Fruit fly (Drosophila melanogaster) Kc167 (cell line): ENCODE measurements around the gene CG10943.

ENCODE experiments used
- Myc ChIP-seq: fragments of >200 bp; optimal IDR thresholded peaks from 2 replicates; lab custom pipeline; 2017; ENCODE audit warnings: missing external identifiers
- Sin3A ChIP-seq: fragments of >200 bp; optimal IDR thresholded peaks from 2 replicates; lab custom pipeline; 2018; ENCODE audit warnings: missing external identifiers
- h ChIP-seq: fragments of >200 bp; optimal IDR thresholded peaks from 3 replicates; lab custom pipeline; 2018; ENCODE audit warnings: missing external identifiers
- insv ChIP-seq: fragments of >200 bp; optimal IDR thresholded peaks from 3 replicates; lab custom pipeline; 2018; ENCODE audit warnings: missing external identifiers
- psq ChIP-seq: fragments of >200 bp; optimal IDR thresholded peaks from 2 replicates; lab custom pipeline; 2017; ENCODE audit warnings: missing external identifiers
- ttk ChIP-seq: sonication (Bioruptor generic); optimal IDR thresholded peaks from 2 replicates; lab custom pipeline; 2017; ENCODE audit warnings: missing external identifiers

Gene CG10943

DNA sequence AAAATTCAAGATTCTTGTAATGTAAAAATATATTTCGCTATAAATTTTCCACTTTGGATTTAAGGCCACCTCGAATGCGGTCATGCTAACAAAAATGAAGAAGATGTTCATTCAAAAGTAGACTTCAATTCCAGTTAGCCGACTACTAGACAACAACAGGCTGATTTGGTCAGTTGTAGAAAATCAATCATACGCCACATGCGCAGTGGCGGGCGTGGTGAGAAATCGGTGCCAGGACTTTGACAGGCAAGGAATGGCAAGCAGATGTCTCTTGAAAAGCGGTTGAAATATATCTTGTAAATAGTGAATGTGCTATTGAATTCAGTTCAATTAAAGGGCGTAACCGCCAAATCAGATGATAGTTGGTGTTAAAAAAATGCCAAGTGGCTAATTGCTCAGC is 9.3 kb downstream of the CG10943 start, which contains the start of gene Ent3:
Ent3 (plus strand) TSS at position 224 of the 400 bp plus-strand sequence.
- TF ChIP-seq insv (lab: Kevin White, UChicago) (no peak), h (no peak), Sin3A (lab: Kevin White, UChicago) (no peak), ttk (lab: Kevin White, UChicago) (no peak), Myc (no peak), psq (lab: Kevin White, UChicago) (no peak)

DNA sequence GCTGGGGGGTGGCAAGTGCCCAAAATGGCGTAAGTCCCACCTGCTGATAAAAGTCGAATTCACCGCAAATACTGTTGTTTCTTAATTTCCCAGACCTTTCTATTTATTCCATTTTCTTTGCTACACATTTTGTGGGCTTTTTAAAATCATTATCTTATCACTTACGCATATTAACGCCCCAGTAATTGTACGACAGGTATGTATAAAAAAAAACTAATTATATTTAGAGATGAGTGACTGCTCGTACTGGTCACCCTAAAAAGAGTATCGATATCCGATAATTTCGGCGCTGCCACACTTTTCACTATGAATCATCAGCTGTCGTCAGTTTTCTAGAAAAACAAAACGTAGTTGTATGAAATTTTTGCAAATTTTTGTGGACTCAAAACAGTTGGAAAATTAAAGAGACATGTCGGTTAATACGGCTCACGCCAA is 12.8 kb downstream of the CG10943 start, which contains the start of the genes CG10948 and Wbp2:
CG10948 (minus strand) TSS at position 251 of the 435 bp plus-strand sequence.
Wbp2 (plus strand) TSS at position 299 of the 435 bp plus-strand sequence.
- no peak for TF ChIP-seq psq (lab: Kevin White, UChicago)
- no peak for TF ChIP-seq Sin3A (lab: Kevin White, UChicago)
- no peak for TF ChIP-seq ttk (lab: Kevin White, UChicago)
- no peak for TF ChIP-seq insv (lab: Kevin White, UChicago)
- TF ChIP-seq Myc: no peak
- TF ChIP-seq h: no peak

DNA sequence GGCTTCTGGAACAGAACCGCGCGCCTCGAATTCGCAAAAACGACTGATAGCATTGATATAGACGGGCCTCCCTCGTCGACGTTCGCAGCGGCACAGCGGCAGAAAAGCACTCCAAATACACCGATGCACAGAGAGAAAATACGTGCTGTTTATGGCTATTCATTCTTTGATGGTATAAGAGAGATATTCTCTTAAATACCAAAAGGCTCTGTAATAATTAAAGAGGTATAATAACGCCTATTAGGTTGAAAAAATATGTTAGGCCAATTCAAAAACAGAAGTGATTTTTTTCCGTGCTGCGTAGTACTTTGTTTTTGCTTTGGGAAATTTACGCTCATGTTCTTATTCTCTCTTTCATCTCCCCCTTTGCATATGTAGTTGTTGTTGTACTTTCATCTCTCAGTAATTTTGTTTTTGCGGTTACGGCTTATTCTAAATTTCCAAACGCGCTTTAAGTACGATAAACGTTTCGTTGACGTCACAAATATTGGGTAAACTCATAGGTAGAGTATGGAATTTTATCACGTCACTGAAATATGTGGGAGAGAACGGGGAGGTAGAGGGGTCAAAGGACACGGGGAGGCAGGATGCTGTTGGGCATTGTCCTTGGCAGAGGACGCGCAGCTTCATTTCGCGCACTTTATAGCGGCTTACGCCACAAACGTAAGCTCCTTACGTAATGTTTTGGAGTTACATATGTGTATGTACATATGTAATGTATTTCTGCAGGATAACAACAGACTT is 19.5 kb downstream of the CG10943 start, which contains the start of gene nebu:
nebu (minus strand) TSS at position 51 of the 744 bp plus-strand sequence.
- TF ChIP-seq h (no peak), psq (lab: Kevin White, UChicago) (no peak), Sin3A (lab: Kevin White, UChicago) (no peak), Myc (no peak), insv (lab: Kevin White, UChicago) (no peak), ttk (lab: Kevin White, UChicago) (no peak)

DNA sequence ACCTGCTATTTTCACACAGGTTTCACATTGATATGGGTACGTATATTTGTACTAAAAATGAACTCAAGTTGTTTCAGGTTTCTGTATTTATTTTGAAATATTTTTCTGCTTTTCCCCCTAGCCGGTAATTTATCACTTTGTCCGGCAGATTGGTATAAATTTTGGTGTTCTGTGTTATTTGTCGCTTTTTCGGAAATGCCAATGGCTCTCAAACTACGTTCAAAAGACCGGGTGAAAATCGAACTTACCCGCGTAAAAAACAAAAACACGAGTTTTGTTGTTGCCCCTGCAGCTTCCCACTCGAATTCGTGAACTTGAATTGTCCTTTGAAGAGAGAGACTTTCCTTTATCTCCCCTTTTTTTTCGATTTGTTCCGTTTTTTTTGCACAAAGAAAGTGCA is 20.2 kb downstream of the CG10943 start:
- no peak for TF ChIP-seq psq (lab: Kevin White, UChicago)
- TF ChIP-seq ttk (lab: Kevin White, UChicago): no peak
- no peak for TF ChIP-seq Sin3A (lab: Kevin White, UChicago)
- TF ChIP-seq h: no peak
- no peak for TF ChIP-seq Myc
- no peak for TF ChIP-seq insv (lab: Kevin White, UChicago)

DNA sequence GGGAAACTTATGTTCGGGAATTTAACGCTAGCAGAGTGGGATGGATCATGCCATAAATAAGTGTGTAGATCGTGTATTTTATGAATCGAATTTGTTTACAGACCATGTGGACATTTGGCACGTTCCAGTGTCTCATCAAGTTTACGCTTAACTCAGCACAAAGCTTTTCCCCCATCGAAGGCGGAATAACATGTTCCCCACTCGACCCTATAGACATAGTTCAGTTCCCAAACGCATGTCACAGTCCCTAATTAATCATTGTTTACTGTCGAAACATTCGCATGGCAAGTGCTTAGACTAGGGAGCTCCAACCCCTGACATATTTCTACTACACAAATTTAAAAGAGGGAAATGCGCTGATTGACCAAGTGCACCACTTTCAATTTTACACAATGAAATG is 21.3 kb downstream of the CG10943 start:
- TF ChIP-seq Sin3A (lab: Kevin White, UChicago) (no peak), insv (lab: Kevin White, UChicago) (no peak), psq (lab: Kevin White, UChicago) (no peak), h (no peak), Myc (no peak)

DNA sequence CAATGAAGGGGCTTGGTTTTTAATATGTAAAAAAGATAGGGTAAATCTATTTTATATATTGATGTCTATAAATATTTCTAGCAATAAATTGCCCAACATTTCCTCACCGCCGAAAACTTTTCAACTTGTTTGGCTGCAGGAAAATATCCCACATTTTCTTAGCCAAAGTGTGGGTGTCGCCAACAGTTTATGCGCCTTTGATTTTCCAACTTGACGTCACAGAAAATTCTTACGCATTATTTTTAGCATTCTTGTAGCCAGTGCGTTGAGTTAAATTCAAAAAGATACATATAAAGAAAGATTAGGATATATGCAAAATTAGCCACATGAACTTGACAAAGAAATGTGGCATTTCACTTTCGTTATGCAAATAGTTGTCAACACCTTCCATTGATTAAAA is 22.8 kb downstream of the CG10943 start:
- TF ChIP-seq Myc: no peak
- no peak for TF ChIP-seq ttk (lab: Kevin White, UChicago)
- TF ChIP-seq psq (lab: Kevin White, UChicago): no peak
- no peak for TF ChIP-seq Sin3A (lab: Kevin White, UChicago)
- no peak for TF ChIP-seq h

DNA sequence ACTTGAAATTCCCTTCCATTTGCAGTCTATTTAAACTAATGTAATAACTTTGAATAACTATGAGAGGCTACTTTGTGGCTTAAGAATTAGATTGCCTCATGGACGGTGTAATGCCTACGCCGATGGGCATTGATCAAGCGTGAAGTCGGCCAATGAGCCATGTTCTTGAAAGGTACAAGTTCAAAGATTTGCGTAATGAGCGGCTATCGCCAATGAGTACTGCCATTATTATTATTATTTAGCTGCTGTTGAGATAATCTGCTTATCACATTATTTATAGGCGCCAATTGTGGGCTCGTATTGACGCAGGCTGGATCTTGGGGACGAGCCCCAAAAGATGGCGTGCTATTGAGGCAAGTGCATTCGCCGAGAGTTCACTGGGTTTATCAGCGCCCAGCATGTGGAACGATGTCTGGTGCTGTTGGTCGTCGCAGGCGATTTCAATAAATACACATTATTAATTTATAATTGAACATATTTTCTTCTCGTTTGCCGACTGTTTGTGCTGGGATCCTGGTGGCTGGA is 25.5 kb downstream of the CG10943 start:
- TF ChIP-seq ttk (lab: Kevin White, UChicago) (no peak), insv (lab: Kevin White, UChicago) (no peak), h (no peak), psq (lab: Kevin White, UChicago) (no peak), Myc (no peak), Sin3A (lab: Kevin White, UChicago) (no peak)

DNA sequence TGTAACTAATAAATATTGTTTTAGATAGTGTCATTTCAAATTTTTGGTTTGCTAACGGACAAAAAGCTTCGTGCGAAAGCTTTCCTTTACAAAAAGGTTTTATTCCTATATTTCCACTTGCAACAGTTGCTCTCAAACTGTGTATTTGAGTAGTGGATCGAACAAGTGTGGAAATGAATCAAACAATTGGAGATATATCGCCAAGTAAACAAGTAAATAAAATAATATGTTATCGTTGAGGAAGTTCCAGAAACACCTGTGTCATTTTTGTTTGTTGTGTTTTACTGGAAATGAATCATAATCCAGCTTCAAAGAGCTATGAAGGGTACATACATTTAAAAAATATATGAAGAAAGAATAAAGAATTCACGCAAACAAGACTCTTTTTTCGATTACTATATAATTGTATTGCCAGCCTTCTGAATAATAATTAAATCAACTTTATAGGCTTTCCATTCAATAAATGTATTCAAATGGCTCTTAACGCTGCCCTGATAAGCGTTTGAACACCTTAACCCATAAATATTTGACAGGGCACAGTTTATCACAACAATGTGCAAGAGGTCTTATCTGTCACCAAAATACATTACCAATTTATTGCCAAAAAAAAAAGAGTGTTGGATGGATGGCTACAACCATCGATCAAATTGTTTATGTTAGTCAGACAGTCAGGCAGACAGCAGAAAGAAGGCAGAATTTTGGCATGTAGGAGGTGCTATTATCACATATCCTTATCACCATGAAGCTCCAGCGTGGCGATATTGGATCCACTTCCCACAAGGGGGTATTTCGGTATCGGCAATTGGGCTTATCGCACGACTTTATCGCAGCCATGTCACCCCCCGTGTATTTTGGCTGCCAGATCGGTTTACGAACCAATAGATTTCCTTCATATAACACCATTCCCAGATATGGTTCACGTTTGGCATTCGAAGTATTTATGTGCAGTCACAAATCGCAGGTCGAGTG is 26.9 kb downstream of the CG10943 start:
- TF ChIP-seq Sin3A (lab: Kevin White, UChicago) (no peak), h (no peak), psq (lab: Kevin White, UChicago) (no peak), Myc (no peak), insv (lab: Kevin White, UChicago) (no peak), ttk (lab: Kevin White, UChicago) (no peak)

DNA sequence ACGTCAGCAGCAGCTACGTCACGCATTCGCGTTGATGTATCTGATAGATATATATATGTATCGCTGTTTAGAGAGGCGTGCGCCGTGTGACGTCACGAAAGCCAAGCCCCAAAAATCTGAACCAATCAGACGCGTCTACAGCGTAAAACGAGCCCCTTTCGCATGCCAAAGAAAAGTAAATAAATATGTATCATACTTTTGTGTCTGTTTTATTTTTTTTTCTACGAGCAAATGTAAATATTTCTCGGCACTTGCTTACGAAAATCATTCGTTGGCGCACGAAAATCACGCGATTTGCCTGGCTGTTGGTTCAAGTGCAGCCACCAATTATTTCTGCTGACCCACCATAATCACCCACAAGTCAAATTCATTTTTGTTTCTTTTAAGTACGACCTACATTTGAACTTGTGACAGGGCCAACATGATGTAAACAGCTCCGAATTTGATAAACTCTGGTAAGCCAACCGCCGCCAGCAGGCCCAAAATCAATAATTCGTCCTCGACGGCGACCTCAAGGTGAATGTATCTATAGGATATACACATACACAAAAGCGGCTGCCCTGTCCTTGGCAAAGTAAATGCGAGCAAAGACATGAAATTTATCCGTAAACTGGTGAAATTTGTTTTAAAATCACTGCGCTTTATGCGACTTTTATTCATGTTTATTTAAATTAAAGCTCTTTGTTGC is 28.1 kb downstream of the CG10943 start:
- no peak for TF ChIP-seq Myc
- TF ChIP-seq psq (lab: Kevin White, UChicago): no peak
- TF ChIP-seq h: no peak
- no peak for TF ChIP-seq ttk (lab: Kevin White, UChicago)
- TF ChIP-seq insv (lab: Kevin White, UChicago): no peak
- no peak for TF ChIP-seq Sin3A (lab: Kevin White, UChicago)

DNA sequence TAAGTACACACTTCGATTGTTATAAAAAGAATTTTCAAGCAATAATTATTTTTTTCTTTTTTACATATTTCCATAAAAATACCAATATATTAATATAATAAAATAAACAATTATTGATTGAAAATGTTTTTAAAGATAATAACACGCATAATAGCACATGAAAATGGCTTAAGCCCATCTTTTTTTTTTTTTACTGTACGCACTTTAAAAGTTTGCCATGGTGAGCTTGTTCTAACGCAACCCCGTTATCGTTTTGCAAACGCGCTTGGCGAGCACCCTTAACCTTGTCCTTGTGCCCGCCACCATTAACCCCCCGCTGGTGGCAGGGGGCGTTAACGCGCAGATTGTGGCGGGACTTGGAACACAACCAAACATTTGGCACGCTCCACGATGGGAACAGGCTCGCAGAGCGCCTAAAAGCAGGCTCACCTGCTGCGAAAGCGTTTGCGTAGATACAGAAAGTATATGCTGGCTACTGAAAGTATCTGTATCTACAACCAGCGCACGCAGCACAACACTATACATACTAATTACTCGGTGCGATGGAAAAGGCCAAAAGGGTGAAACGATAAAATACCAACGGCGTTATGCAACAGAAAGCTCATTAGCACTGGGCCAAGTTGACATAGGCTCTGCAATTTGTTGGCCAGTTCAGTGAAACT is 28.7 kb downstream of the CG10943 start:
- TF ChIP-seq ttk (lab: Kevin White, UChicago): no peak
- no peak for TF ChIP-seq insv (lab: Kevin White, UChicago)
- TF ChIP-seq h: no peak
- TF ChIP-seq psq (lab: Kevin White, UChicago): no peak
- no peak for TF ChIP-seq Sin3A (lab: Kevin White, UChicago)
- no peak for TF ChIP-seq Myc
